Fruit fly (Drosophila melanogaster) whole organism, adult: ENCODE measurements around the gene CG14402.

Source experiments
- CG11617 ChIP-seq: fragments of 200-800 bp; sonication (Bioruptor generic); optimal IDR thresholded peaks from 2 replicates; lab custom pipeline; 2017; ENCODE audit warnings: mild to moderate bottlenecking, missing biosample characterization, missing genetic modification reagents, missing genetic modification characterization
- CG12768 ChIP-seq: fragments of 200-800 bp; sonication (Bioruptor generic); optimal IDR thresholded peaks from 2 replicates; lab custom pipeline; 2017; ENCODE audit warnings: missing biosample characterization, missing genetic modification characterization, mild to moderate bottlenecking, moderate library complexity, missing genetic modification reagents
- CG14711 ChIP-seq: fragments of 200-800 bp; sonication (Bioruptor generic); optimal IDR thresholded peaks from 2 replicates; lab custom pipeline; 2018; ENCODE audit warnings: missing biosample characterization, mild to moderate bottlenecking, missing genetic modification characterization, moderate library complexity
- CG1620 ChIP-seq: fragments of 200-800 bp; sonication (Bioruptor generic); optimal IDR thresholded peaks from 2 replicates; lab custom pipeline; 2016; ENCODE audit warnings: missing biosample characterization, missing genetic modification characterization
- CG7045 ChIP-seq: fragments of 200-800 bp; sonication (Bioruptor generic); optimal IDR thresholded peaks from 2 replicates; lab custom pipeline; 2017; ENCODE audit warnings: missing biosample characterization, mild to moderate bottlenecking, missing genetic modification characterization
- Clk ChIP-seq: fragments of 200-800 bp; sonication (Bioruptor generic); optimal IDR thresholded peaks from 2 replicates; lab custom pipeline; 2017; ENCODE audit warnings: missing biosample characterization, missing genetic modification characterization
- bab1 ChIP-seq: fragments of 200-800 bp; sonication (Bioruptor generic); optimal IDR thresholded peaks from 3 replicates; lab custom pipeline; 2019; ENCODE audit warnings: missing biosample characterization, mild to moderate bottlenecking, missing genetic modification characterization, moderate library complexity
- cic ChIP-seq: fragments of 200-800 bp; sonication (Bioruptor generic); optimal IDR thresholded peaks from 2 replicates; lab custom pipeline; 2017; ENCODE audit warnings: missing biosample characterization, mild to moderate bottlenecking, missing genetic modification characterization, moderate library complexity
- kay ChIP-seq: fragments of 200-800 bp; sonication (Bioruptor generic); peaks from one replicate; lab custom pipeline; 2016; ENCODE audit warnings: missing biosample characterization, missing genetic modification characterization, borderline replicate concordance

- TF ChIP-seq cic: no peak
- no peak for TF ChIP-seq bab1 (GFP tag; lab: Kevin White, UChicago)
- TF ChIP-seq Clk (GFP tag; lab: Kevin White, UChicago): no peak
- no peak for TF ChIP-seq CG7045 (GFP tag; lab: Kevin White, UChicago)
- TF ChIP-seq CG12768 (GFP tag; lab: Kevin White, UChicago): no peak
- TF ChIP-seq CG14711 (tag; lab: Kevin White, UChicago): no peak
- TF ChIP-seq kay: no peak
- TF ChIP-seq CG1620 (GFP tag; lab: Kevin White, UChicago): no peak
- no peak for TF ChIP-seq CG11617 (GFP tag; lab: Kevin White, UChicago)
These were observed 13.6 kb upstream of the CG14402 start, which contains the start of gene Oseg5 for dm6 chr2L:20835501-20835900.
